Worm (Caenorhabditis elegans) whole organism, L4/young adult: ENCODE data around the gene F55C12.4.

Experiments
- W03F9.2 ChIP-seq: fragments of 150-350 bp; optimal IDR thresholded peaks from 2 replicates; lab custom pipeline; 2014; ENCODE audit warnings: missing biosample characterization, missing genetic modification characterization
- dao-5 ChIP-seq: sonication (generic microtip); optimal IDR thresholded peaks from 2 replicates; lab custom pipeline; 2016; ENCODE audit warnings: missing genotype, missing genetic modification characterization, moderate library complexity, missing compliant biosample characterization
- him-1 ChIP-seq: sonication (generic microtip); optimal IDR thresholded peaks from 2 replicates; lab custom pipeline; 2016; ENCODE audit warnings: missing genotype, missing genetic modification reagents, missing genetic modification characterization, missing compliant biosample characterization

ce11 chrII:5876053-5876452 lies 17.8 kb upstream of the F55C12.4 start, which contains the start of gene F55C12.6:
- TF ChIP-seq him-1 = no peak
- TF ChIP-seq W03F9.2 (tag; lab: Kevin White, UChicago) = no peak
- no peak for TF ChIP-seq dao-5 (tag; lab: Kevin White, UChicago)
